Worm (Caenorhabditis elegans): ENCODE measurements around the gene nhr-34.
A peak's percentile ranks its signal among the peaks of the same experiment; 100 is the strongest.

Gene nhr-34

ce11 chrIV:9671001-9671652, 4.3 kb downstream of the nhr-34 start (continued):
- TF ChIP-seq lin-35 (GFP tag; optimal IDR thresholded peaks at IDR 0.05) (peak in 1 of 2 experiments; percentile 69), ama-1 (optimal IDR thresholded peaks at IDR 0.05) (no peak), nhr-47 (tag; optimal IDR thresholded peaks at IDR 0.05) (peak; percentile 55), pax-3 (tag; optimal IDR thresholded peaks at IDR 0.05) (peak; percentile 54)

DNA sequence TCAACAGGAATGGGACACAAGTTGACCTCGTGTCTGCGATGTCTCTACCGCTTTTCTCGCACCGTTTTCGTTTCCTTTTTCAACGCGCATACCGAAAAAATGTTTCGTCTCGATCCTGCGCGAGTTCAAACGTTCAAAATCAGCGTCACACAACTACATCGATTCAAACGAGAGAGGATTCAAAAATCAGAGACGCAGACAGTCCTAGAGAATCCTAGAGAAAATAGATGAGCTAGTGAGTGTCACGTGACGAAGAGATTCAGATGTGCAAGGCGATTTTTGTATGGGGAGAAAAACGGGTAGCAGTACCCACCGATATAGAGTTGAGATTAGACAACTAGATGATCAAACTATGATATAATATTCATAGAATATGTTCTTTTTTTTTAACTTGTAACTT, 5.5 kb downstream of the nhr-34 start:
- TF ChIP-seq egl-27 (tag; optimal IDR thresholded peaks at IDR 0.05) (no peak), irx-1 (tag; optimal IDR thresholded peaks at IDR 0.05) (peak; percentile 34), nhr-90 (tag; optimal IDR thresholded peaks at IDR 0.05; ENCODE audit: poor library complexity) (peak; percentile 74), sup-37 (GFP tag; optimal IDR thresholded peaks at IDR 0.05) (no peak), lir-3 (tag; optimal IDR thresholded peaks at IDR 0.05; ENCODE audit: poor library complexity) (peak; percentile 19), elt-2 (tag; optimal IDR thresholded peaks at IDR 0.05) (no peak), nhr-20 (tag; optimal IDR thresholded peaks at IDR 0.05) (peak; percentile 96), tlp-1 (tag; optimal IDR thresholded peaks at IDR 0.05) (no peak), C34B4.2 (tag; optimal IDR thresholded peaks at IDR 0.05) (no peak), efl-3 (GFP tag; optimal IDR thresholded peaks at IDR 0.05) (peak; percentile 12), fkh-4 (tag; optimal IDR thresholded peaks at IDR 0.05; ENCODE audit: borderline replicate concordance) (no peak), ceh-82 (tag; optimal IDR thresholded peaks at IDR 0.05) (peak in 2 of 3 experiments; percentile 1 to 31), ama-1 (optimal IDR thresholded peaks at IDR 0.05) (peak; percentile 9), lin-15B (tag; optimal IDR thresholded peaks at IDR 0.05) (no peak), alr-1 (tag; optimal IDR thresholded peaks at IDR 0.05; ENCODE audit: borderline replicate concordance) (no peak), C16A3.4 (tag; optimal IDR thresholded peaks at IDR 0.05) (no peak), skn-1 (tag; optimal IDR thresholded peaks at IDR 0.05) (peak; percentile 20), nhr-85 (tag) (peak; percentile 98), ces-1 (GFP tag; optimal IDR thresholded peaks at IDR 0.05) (no peak), nhr-12 (tag; optimal IDR thresholded peaks at IDR 0.05) (no peak), lsy-2 (tag; optimal IDR thresholded peaks at IDR 0.05) (peak; percentile 35 to 70), hlh-17 (GFP tag; optimal IDR thresholded peaks at IDR 0.05; ENCODE audit: borderline replicate concordance) (no peak), lin-14 (GFP tag; optimal IDR thresholded peaks at IDR 0.05) (peak; percentile 86), snu-23 (GFP tag; optimal IDR thresholded peaks at IDR 0.05) (peak; percentile 86), fos-1 (tag; optimal IDR thresholded peaks at IDR 0.05) (no peak), aha-1 (tag; optimal IDR thresholded peaks at IDR 0.05) (no peak), sptf-1 (tag; optimal IDR thresholded peaks at IDR 0.05) (no peak), fkh-10 (GFP tag; optimal IDR thresholded peaks at IDR 0.05) (no peak), ztf-11 (tag; optimal IDR thresholded peaks at IDR 0.05) (no peak), Y116A8C.19 (tag; optimal IDR thresholded peaks at IDR 0.05; ENCODE audit: borderline replicate concordance) (no peak), grh-1 (GFP tag; IDR thresholded peaks at IDR 0.05) (peak; percentile 79), ceh-63 (GFP tag; optimal IDR thresholded peaks at IDR 0.05) (no peak), ztf-4 (tag; optimal IDR thresholded peaks at IDR 0.05) (peak; percentile 25), efl-1 (optimal IDR thresholded peaks at IDR 0.05) (peak; percentile 51 to 56), efl-1 (GFP tag; optimal IDR thresholded peaks at IDR 0.05 in 1 of 2) (peak; percentile 30 to 95), ets-5 (GFP tag; IDR thresholded peaks at IDR 0.05) (no peak), tbx-2 (tag; optimal IDR thresholded peaks at IDR 0.05) (peak; percentile 35), unc-62 (GFP tag; optimal IDR thresholded peaks at IDR 0.05) (no peak), nhr-11 (tag; optimal IDR thresholded peaks at IDR 0.05) (peak; percentile 7), isw-1 (GFP tag; IDR thresholded peaks at IDR 0.05) (no peak), nhr-76 (tag; optimal IDR thresholded peaks at IDR 0.05) (no peak), mep-1 (tag; optimal IDR thresholded peaks at IDR 0.05) (peak; percentile 88), C04F5.9 (tag; optimal IDR thresholded peaks at IDR 0.05) (peak; percentile 24), fkh-8 (tag; optimal IDR thresholded peaks at IDR 0.05) (no peak), mef-2 (tag; optimal IDR thresholded peaks at IDR 0.05) (no peak), aly-2 (tag; optimal IDR thresholded peaks at IDR 0.05) (no peak), lin-39 (tag; optimal IDR thresholded peaks at IDR 0.05) (peak; percentile 30), zag-1 (tag; optimal IDR thresholded peaks at IDR 0.05) (no peak)
